Worm (Caenorhabditis elegans): ENCODE measurements around the gene str-185.
A peak's percentile ranks its signal among the peaks of the same experiment; 100 is the strongest.

Gene str-185

ce11 chrIV:4470885-4471772 lies 41.3 kb upstream of the str-185 start:
- TF ChIP-seq mml-1 (tag; optimal IDR thresholded peaks at IDR 0.05) (no peak), nhr-23 (tag; optimal IDR thresholded peaks at IDR 0.05) (peak; percentile 12), nhr-76 (tag; optimal IDR thresholded peaks at IDR 0.05) (no peak), fkh-2 (tag; optimal IDR thresholded peaks at IDR 0.05) (no peak), pha-4 (tag; optimal IDR thresholded peaks at IDR 0.05) (peak; percentile 44), nfya-1 (tag; optimal IDR thresholded peaks at IDR 0.05; ENCODE audit: insufficient read depth) (peak; percentile 32), elt-2 (tag; optimal IDR thresholded peaks at IDR 0.05) (peak; percentile 63), mdl-1 (tag; optimal IDR thresholded peaks at IDR 0.05) (peak; percentile 76), ama-1 (optimal IDR thresholded peaks at IDR 0.05) (peak; percentile 87), R02D3.7 (tag; optimal IDR thresholded peaks at IDR 0.05) (no peak), lin-15B (tag; optimal IDR thresholded peaks at IDR 0.05) (peak; percentile 25), hmg-11 (tag; optimal IDR thresholded peaks at IDR 0.05) (peak; percentile 3), pqm-1 (tag; optimal IDR thresholded peaks at IDR 0.05) (peak; percentile 46), elt-3 (tag; optimal IDR thresholded peaks at IDR 0.05) (no peak)

ce11 chrIV:4469770-4470709 lies 40.2 kb upstream of the str-185 start:
- TF ChIP-seq nhr-12 (tag; optimal IDR thresholded peaks at IDR 0.05) = no peak
- peak; percentile 88 for TF ChIP-seq fkh-10 (GFP tag; optimal IDR thresholded peaks at IDR 0.05)
- TF ChIP-seq nhr-11 (tag; optimal IDR thresholded peaks at IDR 0.05) = no peak
- peak; percentile 34 for TF ChIP-seq hmg-11 (tag; optimal IDR thresholded peaks at IDR 0.05)
- no peak for TF ChIP-seq nhr-237 (tag; optimal IDR thresholded peaks at IDR 0.05)
- peak; percentile 11 for TF ChIP-seq jun-1 (tag; optimal IDR thresholded peaks at IDR 0.05)
- peak; percentile 21 for TF ChIP-seq nhr-43 (tag; optimal IDR thresholded peaks at IDR 0.05; ENCODE audit: poor library complexity, severe bottlenecking)
- no peak for TF ChIP-seq unc-62 (GFP tag; optimal IDR thresholded peaks at IDR 0.05)
- TF ChIP-seq ztf-4 (tag; optimal IDR thresholded peaks at IDR 0.05) = no peak
- TF ChIP-seq ceh-9 (tag; optimal IDR thresholded peaks at IDR 0.05) = no peak
- peak; percentile 74 for TF ChIP-seq nfya-1 (tag; optimal IDR thresholded peaks at IDR 0.05; ENCODE audit: insufficient read depth)
- peak; percentile 83 for TF ChIP-seq mdl-1 (tag; optimal IDR thresholded peaks at IDR 0.05)
- peak; percentile 70 for TF ChIP-seq mml-1 (tag; optimal IDR thresholded peaks at IDR 0.05)
- no peak for TF ChIP-seq skn-1 (tag; optimal IDR thresholded peaks at IDR 0.05)
- peak; percentile 25 for TF ChIP-seq egl-5 (tag; optimal IDR thresholded peaks at IDR 0.05)
- no peak for TF ChIP-seq nhr-67 (tag; optimal IDR thresholded peaks at IDR 0.05)
- TF ChIP-seq nhr-76 (tag; optimal IDR thresholded peaks at IDR 0.05) = no peak
- TF ChIP-seq nhr-28 (tag; optimal IDR thresholded peaks at IDR 0.05) = no peak
- TF ChIP-seq egl-27 (tag; optimal IDR thresholded peaks at IDR 0.05) = no peak
- TF ChIP-seq pha-4 (tag; optimal IDR thresholded peaks at IDR 0.05) = peak; percentile 88
- peak; percentile 69 for TF ChIP-seq elt-2 (tag; optimal IDR thresholded peaks at IDR 0.05)
- TF ChIP-seq ceh-16 (tag; optimal IDR thresholded peaks at IDR 0.05) = no peak
- no peak for TF ChIP-seq fkh-2 (tag; optimal IDR thresholded peaks at IDR 0.05)
- TF ChIP-seq eor-1 (tag; optimal IDR thresholded peaks at IDR 0.05) = no peak
- TF ChIP-seq ama-1 (optimal IDR thresholded peaks at IDR 0.05) = peak; percentile 82
- no peak for TF ChIP-seq R02D3.7 (tag; optimal IDR thresholded peaks at IDR 0.05)
- TF ChIP-seq pqm-1 (tag; optimal IDR thresholded peaks at IDR 0.05) = peak; percentile 17
- TF ChIP-seq ztf-11 (tag; optimal IDR thresholded peaks at IDR 0.05) = no peak
- TF ChIP-seq tbx-2 (tag; optimal IDR thresholded peaks at IDR 0.05) = no peak
- TF ChIP-seq lin-39 (tag; optimal IDR thresholded peaks at IDR 0.05) = peak; percentile 98
- no peak for TF ChIP-seq aly-2 (tag; optimal IDR thresholded peaks at IDR 0.05)
- TF ChIP-seq lsy-12 (tag; optimal IDR thresholded peaks at IDR 0.05) = peak; percentile 50
- peak; percentile 52 for TF ChIP-seq snpc-4 (tag; optimal IDR thresholded peaks at IDR 0.05)
- TF ChIP-seq fos-1 (tag; optimal IDR thresholded peaks at IDR 0.05) = no peak
- TF ChIP-seq sea-2 (GFP tag; optimal IDR thresholded peaks at IDR 0.05) = no peak

Measured in whole organism, L3 larva.